Fruit fly (Drosophila melanogaster) whole organism, prepupa: Measurements from ENCODE around the gene CG15719.

Experiments used
- CG3919 ChIP-seq: fragments of 200-800 bp; sonication (Bioruptor generic); optimal IDR thresholded peaks from 3 replicates; lab custom pipeline; 2016; ENCODE audit warnings: missing biosample characterization, missing genetic modification characterization
- CG6163 ChIP-seq: fragments of 200-800 bp; sonication (Bioruptor generic); IDR thresholded peaks from 3 replicates; pipeline ENCODE4 v1.3.6; 2022; ENCODE audit warnings: missing biosample characterization, missing genetic modification characterization
- CG6792 ChIP-seq: fragments of 200-800 bp; sonication (Bioruptor generic); optimal IDR thresholded peaks from 3 replicates; lab custom pipeline; 2016; ENCODE audit warnings: missing biosample characterization, missing genetic modification characterization
- Eip75B ChIP-seq: fragments of 200-800 bp; sonication (Bioruptor generic); optimal IDR thresholded peaks from 3 replicates; lab custom pipeline; 2016; ENCODE audit warnings: missing biosample characterization, missing genetic modification characterization
- Eip93F ChIP-seq: fragments of 200-800 bp; sonication (Bioruptor generic); optimal IDR thresholded peaks from 2 replicates; lab custom pipeline; 2016; ENCODE audit warnings: missing biosample characterization, mild to moderate bottlenecking, missing genetic modification characterization
- Ets21C ChIP-seq: fragments of 200-800 bp; sonication (Bioruptor generic); optimal IDR thresholded peaks from 3 replicates; lab custom pipeline; 2016; ENCODE audit warnings: missing biosample characterization, missing genetic modification characterization
- Hr4 ChIP-seq: fragments of 200-800 bp; sonication (Bioruptor generic); optimal IDR thresholded peaks from 3 replicates; lab custom pipeline; 2016; ENCODE audit warnings: missing biosample characterization, missing genetic modification characterization
- Sox14 ChIP-seq: fragments of 200-800 bp; sonication (Bioruptor generic); optimal IDR thresholded peaks from 3 replicates; lab custom pipeline; 2016; ENCODE audit warnings: missing biosample characterization, missing genetic modification characterization
- esn ChIP-seq: fragments of 200-800 bp; sonication (Bioruptor generic); optimal IDR thresholded peaks from 2 replicates; lab custom pipeline; 2016; ENCODE audit warnings: missing biosample characterization, mild to moderate bottlenecking, missing genetic modification characterization, moderate library complexity
- spab ChIP-seq: fragments of 200-800 bp; sonication (Bioruptor generic); optimal IDR thresholded peaks from 2 replicates; lab custom pipeline; 2017; ENCODE audit warnings: missing biosample characterization, mild to moderate bottlenecking, missing genetic modification characterization, missing genetic modification reagents
- ss ChIP-seq, 2 experiments: fragments of 200-800 bp; sonication (Bioruptor generic); optimal IDR thresholded peaks; 2 replicates in 1 of 2; 3 replicates in 1 of 2; lab custom pipeline; 2017 to 2018; ENCODE audit warnings: mild to moderate bottlenecking in 2 of 2, missing biosample characterization in 2 of 2, missing genetic modification characterization in 2 of 2, moderate library complexity in 1 of 2

DNA sequence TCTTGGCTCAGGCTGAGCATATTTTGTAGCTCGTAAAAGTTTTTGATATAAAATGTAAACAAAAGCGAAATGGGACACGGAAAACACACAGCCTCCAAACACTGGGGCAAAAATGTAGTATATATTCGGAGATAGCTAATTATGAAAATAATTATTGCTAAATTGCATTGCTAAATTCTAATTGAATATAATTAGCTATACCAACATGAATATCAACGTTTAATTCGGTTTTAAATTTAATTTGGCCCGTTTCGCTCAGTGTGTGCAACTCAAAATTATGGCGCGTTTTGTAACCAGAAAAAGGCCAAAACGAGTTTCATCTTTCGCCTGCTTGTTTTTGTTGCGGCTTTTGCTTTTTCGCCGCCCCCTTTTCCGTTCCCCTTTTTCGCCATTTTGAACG lies 19.1 kb upstream of the CG15719 start:
- TF ChIP-seq Eip75B (GFP tag; lab: Kevin White, UChicago) (no peak), Eip93F (no peak), Ets21C (GFP tag; lab: Kevin White, UChicago) (no peak), esn (no peak), Hr4 (GFP tag; lab: Kevin White, UChicago) (no peak), Sox14 (GFP tag; lab: Kevin White, UChicago) (no peak), ss (GFP tag; optimal IDR thresholded peaks at IDR 0.05; lab: Kevin White, UChicago) (no peak), CG3919 (no peak), CG6163 (GFP tag; lab: Robert Waterston, UW) (no peak), spab (GFP tag; lab: Kevin White, UChicago) (no peak), CG6792 (GFP tag; lab: Kevin White, UChicago) (no peak)
